Fruit fly (Drosophila melanogaster) whole organism, adult: ENCODE data around the gene neb.

Experiments used
- CG12768 ChIP-seq: fragments of 200-800 bp; sonication (Bioruptor generic); optimal IDR thresholded peaks from 2 replicates; lab custom pipeline; 2017; ENCODE audit warnings: missing biosample characterization, missing genetic modification characterization, mild to moderate bottlenecking, moderate library complexity, missing genetic modification reagents
- CG14711 ChIP-seq: fragments of 200-800 bp; sonication (Bioruptor generic); optimal IDR thresholded peaks from 2 replicates; lab custom pipeline; 2018; ENCODE audit warnings: missing biosample characterization, mild to moderate bottlenecking, missing genetic modification characterization, moderate library complexity
- CG7101 ChIP-seq: fragments of 200-800 bp; sonication (Bioruptor generic); optimal IDR thresholded peaks from 2 replicates; lab custom pipeline; 2018; ENCODE audit warnings: missing biosample characterization, mild to moderate bottlenecking, missing genetic modification characterization, moderate library complexity
- bab1 ChIP-seq: fragments of 200-800 bp; sonication (Bioruptor generic); optimal IDR thresholded peaks from 3 replicates; lab custom pipeline; 2019; ENCODE audit warnings: missing biosample characterization, mild to moderate bottlenecking, missing genetic modification characterization, moderate library complexity
- cic ChIP-seq: fragments of 200-800 bp; sonication (Bioruptor generic); optimal IDR thresholded peaks from 2 replicates; lab custom pipeline; 2017; ENCODE audit warnings: missing biosample characterization, mild to moderate bottlenecking, missing genetic modification characterization, moderate library complexity
- kay ChIP-seq: fragments of 200-800 bp; sonication (Bioruptor generic); peaks from one replicate; lab custom pipeline; 2016; ENCODE audit warnings: missing biosample characterization, missing genetic modification characterization, borderline replicate concordance
- ovo ChIP-seq: fragments of 200-800 bp; sonication (Bioruptor generic); optimal IDR thresholded peaks from 2 replicates; lab custom pipeline; 2016; ENCODE audit warnings: missing biosample characterization, missing genetic modification characterization
- tj ChIP-seq: fragments of 200-800 bp; sonication (Bioruptor generic); optimal IDR thresholded peaks from 3 replicates; lab custom pipeline; 2017; ENCODE audit warnings: missing biosample characterization, mild to moderate bottlenecking, missing genetic modification characterization, moderate library complexity
- toe ChIP-seq: fragments of 200-800 bp; sonication (Bioruptor generic); optimal IDR thresholded peaks from 2 replicates; lab custom pipeline; 2016; ENCODE audit warnings: missing biosample characterization, missing genetic modification characterization

DNA sequence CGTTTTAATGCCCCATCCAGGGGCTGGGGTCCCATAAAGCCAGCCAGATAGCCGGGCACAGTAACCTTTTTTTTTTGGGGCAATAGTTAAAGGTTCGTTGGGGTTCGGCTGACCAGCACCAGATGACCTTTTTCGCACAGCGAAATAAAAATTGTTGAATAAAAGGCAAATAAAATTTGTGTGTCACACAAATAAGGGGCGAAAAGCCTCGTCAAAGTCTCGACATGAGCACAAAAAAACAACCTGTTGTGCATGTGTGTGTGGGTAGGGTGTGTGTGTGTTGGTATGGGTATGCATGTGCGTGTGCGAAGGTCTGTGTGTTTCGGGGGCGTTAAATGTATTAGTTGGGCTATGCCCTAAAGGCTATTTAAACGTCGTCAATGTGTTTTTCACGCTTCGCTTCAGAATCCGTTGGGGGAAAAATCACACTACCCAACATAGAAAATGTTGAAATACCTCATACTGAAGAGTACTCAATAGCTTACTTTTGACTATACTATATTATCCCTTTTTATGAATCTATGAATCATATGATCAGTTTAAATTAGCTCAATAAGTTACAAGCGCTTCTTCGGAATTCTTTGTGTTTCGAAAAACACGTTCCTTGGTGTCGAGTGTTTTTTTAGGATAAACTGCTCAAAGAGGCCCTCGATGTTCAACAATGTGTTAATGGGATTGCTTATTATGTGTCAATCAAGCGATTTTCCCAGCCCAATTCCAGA, 24.2 kb upstream of the neb start:
- no peak for TF ChIP-seq toe (GFP tag; lab: Kevin White, UChicago)
- TF ChIP-seq cic (GFP tag; lab: Kevin White, UChicago): no peak
- no peak for TF ChIP-seq kay (GFP tag; lab: Kevin White, UChicago)
- TF ChIP-seq tj (GFP tag; lab: Kevin White, UChicago): no peak
- no peak for TF ChIP-seq CG14711 (tag; lab: Kevin White, UChicago)
- TF ChIP-seq CG12768 (GFP tag; lab: Kevin White, UChicago): no peak
- TF ChIP-seq bab1 (GFP tag; lab: Kevin White, UChicago): no peak
- TF ChIP-seq CG7101: no peak
- no peak for TF ChIP-seq ovo (GFP tag; lab: Kevin White, UChicago)
